Worm (Caenorhabditis elegans): Measurements from ENCODE around the gene T23F11.2.

ce11 chrIII:4687134-4687533, 31.8 kb upstream of the T23F11.2 start:
- TF ChIP-seq jun-1 (tag; optimal IDR thresholded peaks at IDR 0.05) (no peak), pha-4 (tag; optimal IDR thresholded peaks at IDR 0.05) (no peak), nhr-23 (tag; optimal IDR thresholded peaks at IDR 0.05) (no peak), aly-2 (tag; optimal IDR thresholded peaks at IDR 0.05) (no peak), fos-1 (tag; optimal IDR thresholded peaks at IDR 0.05) (no peak), lin-15B (tag; optimal IDR thresholded peaks at IDR 0.05) (no peak), nhr-28 (tag; optimal IDR thresholded peaks at IDR 0.05) (no peak), nhr-76 (tag; optimal IDR thresholded peaks at IDR 0.05) (no peak), nhr-25 (tag; optimal IDR thresholded peaks at IDR 0.05) (no peak), skn-1 (tag; optimal IDR thresholded peaks at IDR 0.05) (no peak), ztf-11 (tag; optimal IDR thresholded peaks at IDR 0.05) (no peak), ceh-82 (tag; optimal IDR thresholded peaks at IDR 0.05) (no peak), nhr-12 (tag; optimal IDR thresholded peaks at IDR 0.05) (no peak)
